Worm (Caenorhabditis elegans): ENCODE data around the gene srbc-26.

ce11 chrV:17212743-17213142, 41.1 kb downstream of the srbc-26 start, which contains the start of gene srh-113:
- TF ChIP-seq lsy-2 (tag; optimal IDR thresholded peaks at IDR 0.05) (no peak), blmp-1 (tag; optimal IDR thresholded peaks at IDR 0.05) (no peak), flh-1 (GFP tag; optimal IDR thresholded peaks at IDR 0.05) (no peak)

Data from whole organism, mixed stage, embryonic.